Worm (Caenorhabditis elegans) whole organism, young adult: Measurements from ENCODE around the gene isp-1.

Experiments
- B0261.1 ChIP-seq: sonication (generic microtip); optimal IDR thresholded peaks from 2 replicates; lab custom pipeline; 2016; ENCODE audit warnings: mild to moderate bottlenecking, missing genetic modification characterization, moderate library complexity, missing compliant biosample characterization
- D2030.7 ChIP-seq: fragments of 200-800 bp; sonication (Bioruptor generic); IDR thresholded peaks from 2 replicates; pipeline ENCODE4 v1.3.6; 2022; ENCODE audit warnings: missing genetic modification reagents, missing genetic modification characterization, missing compliant biosample characterization
- F23B12.7 ChIP-seq: sonication (generic microtip); optimal IDR thresholded peaks from 2 replicates; lab custom pipeline; 2017; ENCODE audit warnings: missing genetic modification characterization, mild to moderate bottlenecking, missing compliant biosample characterization, antibody characterized with exemption, moderate library complexity; ENCODE audit not compliant: insufficient read depth
- F33H1.4 ChIP-seq: fragments of 200-800 bp; sonication (Bioruptor generic); IDR thresholded peaks from 2 replicates; pipeline ENCODE4 v1.3.6; 2022; ENCODE audit warnings: missing genetic modification reagents, missing genetic modification characterization, missing compliant biosample characterization
- F39B2.1 ChIP-seq: fragments of 200-800 bp; sonication (Bioruptor generic); IDR thresholded peaks from 2 replicates; pipeline ENCODE4 v1.3.6; 2022; ENCODE audit warnings: missing genetic modification reagents, missing genetic modification characterization, missing compliant biosample characterization
- F49E8.2 ChIP-seq: sonication (generic microtip); optimal IDR thresholded peaks from 3 replicates; lab custom pipeline; 2017; ENCODE audit warnings: missing genetic modification characterization, mild to moderate bottlenecking, missing compliant biosample characterization, antibody characterized with exemption, moderate library complexity; ENCODE audit not compliant: insufficient read depth
- F55B11.4 ChIP-seq: sonication (generic microtip); optimal IDR thresholded peaks from 2 replicates; lab custom pipeline; 2016; ENCODE audit warnings: missing compliant biosample characterization, missing genetic modification characterization, borderline replicate concordance; ENCODE audit not compliant: insufficient read depth
- K12H6.12 ChIP-seq: fragments of 200-800 bp; sonication (Bioruptor generic); optimal IDR thresholded peaks from 2 replicates; lab custom pipeline; 2018; ENCODE audit warnings: mild to moderate bottlenecking, missing genetic modification characterization, missing compliant biosample characterization
- T07F8.4 ChIP-seq: sonication (generic microtip); optimal IDR thresholded peaks from 2 replicates; lab custom pipeline; 2016; ENCODE audit warnings: mild to moderate bottlenecking, missing genetic modification characterization, moderate library complexity, missing compliant biosample characterization
- Y53F4B.3 ChIP-seq: fragments of 200-800 bp; sonication (Bioruptor generic); IDR thresholded peaks from 2 replicates; pipeline ENCODE4 v1.3.6; 2022; ENCODE audit warnings: missing genetic modification reagents, missing genetic modification characterization, missing compliant biosample characterization
- attf-3 ChIP-seq: fragments of 200-800 bp; sonication (Bioruptor generic); conservative IDR thresholded peaks from 2 replicates; pipeline ENCODE4 v1.3.6; 2022; ENCODE audit warnings: missing genetic modification reagents, missing genetic modification characterization, missing compliant biosample characterization
- attf-5 ChIP-seq: fragments of 200-800 bp; sonication (Bioruptor generic); optimal IDR thresholded peaks from 2 replicates; lab custom pipeline; 2018; ENCODE audit warnings: mild to moderate bottlenecking, missing genetic modification characterization, missing compliant biosample characterization
- cebp-1 ChIP-seq, 2 experiments: fragments of 200-800 bp in 1 of 2; sonication (Bioruptor generic) in 1 of 2; sonication (generic microtip) in 1 of 2; IDR thresholded peaks in 1 of 2; optimal IDR thresholded peaks in 1 of 2; 2 replicates each; pipeline versions ENCODE4 v1.3.6 to Lab custom; 2017 to 2022; ENCODE audit warnings: missing compliant biosample characterization in 2 of 2, missing genetic modification characterization in 2 of 2, mild to moderate bottlenecking in 1 of 2, missing genetic modification reagents in 1 of 2, moderate library complexity in 1 of 2
- cebp-2 ChIP-seq: fragments of 200-800 bp; sonication (Bioruptor generic); IDR thresholded peaks from 2 replicates; pipeline ENCODE4 v1.3.6; 2022; ENCODE audit warnings: missing genetic modification characterization, missing compliant biosample characterization
- ceh-100 ChIP-seq: fragments of 200-800 bp; sonication (Bioruptor generic); IDR thresholded peaks from 2 replicates; pipeline ENCODE4 v1.3.6; 2022; ENCODE audit warnings: missing genetic modification reagents, missing genetic modification characterization, missing compliant biosample characterization
- ceh-27 ChIP-seq: fragments of 200-800 bp; sonication (Bioruptor generic); optimal IDR thresholded peaks from 2 replicates; lab custom pipeline; 2018; ENCODE audit warnings: mild to moderate bottlenecking, missing genetic modification characterization, moderate library complexity, missing compliant biosample characterization
- ceh-91 ChIP-seq: fragments of 200-800 bp; sonication (Bioruptor generic); IDR thresholded peaks from 2 replicates; pipeline ENCODE4 v1.3.6; 2022; ENCODE audit warnings: missing genetic modification reagents, missing genetic modification characterization, missing compliant biosample characterization
- chd-7 ChIP-seq: sonication (generic microtip); optimal IDR thresholded peaks from 2 replicates; lab custom pipeline; 2016; ENCODE audit warnings: mild to moderate bottlenecking, missing genetic modification characterization, moderate library complexity, missing compliant biosample characterization
- die-1 ChIP-seq: sonication (generic microtip); optimal IDR thresholded peaks from 2 replicates; lab custom pipeline; 2016; ENCODE audit warnings: missing genotype, mild to moderate bottlenecking, missing genetic modification characterization, missing compliant biosample characterization
- dox-1 ChIP-seq: fragments of 200-800 bp; sonication (Bioruptor generic); IDR thresholded peaks from 2 replicates; pipeline ENCODE4 v1.3.6; 2022; ENCODE audit warnings: missing genetic modification reagents, missing genetic modification characterization, missing compliant biosample characterization
- dpl-1 ChIP-seq: fragments of 150-350 bp; optimal IDR thresholded peaks from 2 replicates; lab custom pipeline; 2014; ENCODE audit warnings: missing biosample characterization, missing genetic modification reagents, missing genetic modification characterization
- egrh-3 ChIP-seq: fragments of 200-800 bp; sonication (Bioruptor generic); IDR thresholded peaks from 2 replicates; pipeline ENCODE4 v1.3.6; 2022; ENCODE audit warnings: missing genetic modification reagents, missing genetic modification characterization, missing compliant biosample characterization
- fkh-3 ChIP-seq: sonication (generic microtip); optimal IDR thresholded peaks from 2 replicates; lab custom pipeline; 2016; ENCODE audit warnings: mild to moderate bottlenecking, missing genetic modification characterization, missing compliant biosample characterization
- hmg-1.2 ChIP-seq: fragments of 200-800 bp; sonication (Bioruptor generic); IDR thresholded peaks from 2 replicates; pipeline ENCODE4 v1.3.6; 2022; ENCODE audit warnings: missing genetic modification reagents, missing genetic modification characterization, missing compliant biosample characterization
- hrde-1 ChIP-seq: sonication (generic microtip); optimal IDR thresholded peaks from 2 replicates; lab custom pipeline; 2016; ENCODE audit warnings: missing genetic modification characterization, mild to moderate bottlenecking, missing compliant biosample characterization, moderate library complexity, missing genotype, missing genetic modification reagents, borderline replicate concordance
- lsl-1 ChIP-seq: fragments of 200-800 bp; sonication (Bioruptor generic); optimal IDR thresholded peaks from 2 replicates; lab custom pipeline; 2018; ENCODE audit warnings: mild to moderate bottlenecking, missing genetic modification characterization, moderate library complexity, missing compliant biosample characterization
- madf-3 ChIP-seq: fragments of 200-800 bp; sonication (Bioruptor generic); IDR thresholded peaks from 2 replicates; pipeline ENCODE4 v1.3.6; 2022; ENCODE audit warnings: missing genetic modification reagents, missing genetic modification characterization, missing compliant biosample characterization
- madf-6 ChIP-seq: fragments of 200-800 bp; sonication (Bioruptor generic); IDR thresholded peaks from 2 replicates; pipeline ENCODE4 v1.3.6; 2022; ENCODE audit warnings: missing genetic modification reagents, missing genetic modification characterization, missing compliant biosample characterization
- madf-8 ChIP-seq: fragments of 200-800 bp; sonication (Bioruptor generic); conservative IDR thresholded peaks from 2 replicates; pipeline ENCODE4 v1.3.6; 2022; ENCODE audit warnings: missing genetic modification reagents, missing genetic modification characterization, missing compliant biosample characterization
- mcd-1 ChIP-seq: fragments of 200-800 bp; sonication (Bioruptor generic); IDR thresholded peaks from 2 replicates; pipeline ENCODE4 v1.3.6; 2022; ENCODE audit warnings: missing genetic modification reagents, missing genetic modification characterization, missing compliant biosample characterization
- mxl-1 ChIP-seq: sonication (generic microtip); optimal IDR thresholded peaks from 2 replicates; lab custom pipeline; 2016; ENCODE audit warnings: missing genetic modification characterization, missing compliant biosample characterization
- nfya-1 ChIP-seq: sonication (generic microtip); optimal IDR thresholded peaks from 2 replicates; lab custom pipeline; 2017; ENCODE audit warnings: antibody characterized with exemption, missing compliant biosample characterization, missing genetic modification characterization, borderline replicate concordance; ENCODE audit not compliant: insufficient read depth
- nfyb-1 ChIP-seq: fragments of 200-800 bp; sonication (Bioruptor generic); IDR thresholded peaks from 2 replicates; pipeline ENCODE4 v1.3.6; 2022; ENCODE audit warnings: missing genetic modification reagents, missing genetic modification characterization, missing compliant biosample characterization
- nhr-80 ChIP-seq: sonication (generic microtip); optimal IDR thresholded peaks from 2 replicates; lab custom pipeline; 2016; ENCODE audit warnings: missing genetic modification characterization, missing compliant biosample characterization
- rec-8 ChIP-seq, 2 experiments: sonication (generic microtip); optimal IDR thresholded peaks; 2 replicates each; lab custom pipeline; 2016; ENCODE audit warnings: mild to moderate bottlenecking in 2 of 2, missing genetic modification characterization in 2 of 2, missing genetic modification reagents in 2 of 2, missing genotype in 2 of 2, missing biosample characterization in 1 of 2, missing compliant biosample characterization in 1 of 2, moderate library complexity in 1 of 2
- repo-1 ChIP-seq: sonication (generic microtip); optimal IDR thresholded peaks from 2 replicates; lab custom pipeline; 2017; ENCODE audit warnings: mild to moderate bottlenecking, missing genetic modification characterization, missing compliant biosample characterization
- snpc-4 ChIP-seq, 5 experiments: fragments of 150-350 bp in 1 of 5; sonication (generic microtip) in 4 of 5; optimal IDR thresholded peaks; 2 replicates each; lab custom pipeline; 2014 to 2018; ENCODE audit warnings: missing genetic modification characterization in 5 of 5, missing biosample characterization in 3 of 5, antibody characterized with exemption in 2 of 5, mild to moderate bottlenecking in 2 of 5, missing compliant biosample characterization in 2 of 5, missing genotype in 2 of 5, moderate library complexity in 2 of 5, missing genetic modification reagents in 1 of 5
- sptf-2 ChIP-seq: fragments of 200-800 bp; sonication (Bioruptor generic); optimal IDR thresholded peaks from 2 replicates; lab custom pipeline; 2018; ENCODE audit warnings: mild to moderate bottlenecking, missing genetic modification characterization, missing compliant biosample characterization

Gene isp-1

DNA sequence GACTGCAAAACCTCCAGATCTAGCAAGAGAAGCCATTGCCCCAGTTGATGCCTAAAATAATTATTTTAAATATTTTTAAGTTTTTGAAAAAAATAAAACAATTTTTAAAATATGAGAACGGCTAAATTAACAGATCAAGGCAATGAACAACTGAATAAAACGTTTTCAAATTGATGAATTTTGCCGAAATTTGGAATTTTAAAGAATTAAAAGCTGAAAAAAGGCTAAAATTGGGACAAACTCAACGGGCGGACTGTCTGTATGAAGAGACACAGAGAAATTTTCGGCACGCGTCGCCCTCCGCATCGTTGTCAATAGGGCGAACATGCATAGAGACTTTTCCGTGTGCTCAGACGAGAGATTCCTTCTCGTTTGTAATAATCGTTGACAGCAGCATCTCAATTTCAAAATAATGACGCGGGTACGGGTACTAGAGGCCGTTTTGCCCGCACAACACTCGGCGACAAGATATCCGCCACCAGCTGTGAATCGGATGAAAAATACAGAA lies at the start of gene isp-1, which contains the start of gene islo-1:
TSS of gene isp-1 (minus strand) at position 51 of the 508 bp plus-strand sequence.
TSS of gene islo-1 (plus strand) at position 385 of the 508 bp plus-strand sequence.
- TF ChIP-seq dox-1 (GFP tag; lab: Robert Waterston, UW) = peak; percentile 45; the same call in 1 of the 2 replicates
- TF ChIP-seq ceh-27 = peak; percentile 25
- no peak for TF ChIP-seq attf-3
- TF ChIP-seq nhr-80 (tag; lab: Kevin White, UChicago) = peak; percentile 57
- 0 out of 2 replicates have a peak, but pooled peaks have one; percentile 19 for TF ChIP-seq madf-6 (GFP tag; lab: Robert Waterston, UW)
- peak; percentile 3 for TF ChIP-seq lsl-1
- TF ChIP-seq hrde-1 (tag; lab: Kevin White, UChicago) = no peak
- peak; percentile 33; the same call in 1 of the 2 replicates for TF ChIP-seq D2030.7 (GFP tag; lab: Robert Waterston, UW)
- TF ChIP-seq B0261.1 (tag; lab: Kevin White, UChicago) = no peak
- no peak for TF ChIP-seq fkh-3
- TF ChIP-seq F23B12.7 (tag; lab: Kevin White, UChicago) = peak; percentile 67
- peak; percentile 82 for TF ChIP-seq attf-5 (GFP tag; lab: Kevin White, UChicago)
- TF ChIP-seq rec-8 (tag; optimal IDR thresholded peaks at IDR 0.05; lab: Kevin White, UChicago) = no peak
- no peak for TF ChIP-seq F39B2.1 (GFP tag; lab: Robert Waterston, UW)
- 0 out of 2 replicates have a peak, but pooled peaks have one; percentile 19 for TF ChIP-seq ceh-91
- TF ChIP-seq madf-3 (GFP tag; lab: Robert Waterston, UW) = peak; percentile 92
- TF ChIP-seq F55B11.4 (tag; lab: Kevin White, UChicago) = no peak
- peak; percentile 1 for TF ChIP-seq F49E8.2 (tag; lab: Kevin White, UChicago)
- peak; percentile 33 for TF ChIP-seq K12H6.12 (tag; lab: Kevin White, UChicago)
- TF ChIP-seq ceh-100 (GFP tag; lab: Robert Waterston, UW) = no peak
- peak; percentile 13; the same call in 1 of the 2 replicates for TF ChIP-seq madf-8
- TF ChIP-seq dpl-1 = peak; percentile 33
- TF ChIP-seq F33H1.4 = peak; percentile 13; the same call in 1 of the 2 replicates
- TF ChIP-seq hmg-1.2 (GFP tag; lab: Robert Waterston, UW) = peak; percentile 38; the same call in 1 of the 2 replicates
- TF ChIP-seq snpc-4 (GFP tag; optimal IDR thresholded peaks at IDR 0.05; lab: Kevin White, UChicago) = no peak
- TF ChIP-seq snpc-4 (tag; optimal IDR thresholded peaks at IDR 0.05; lab: Kevin White, UChicago) = peak in 2 of 4 experiments; percentile 46 to 53
- TF ChIP-seq cebp-2 (GFP tag; lab: Robert Waterston, UW) = no peak
- TF ChIP-seq Y53F4B.3 (GFP tag; lab: Robert Waterston, UW) = no peak
- TF ChIP-seq mcd-1 (GFP tag; lab: Robert Waterston, UW) = peak; percentile 81

DNA sequence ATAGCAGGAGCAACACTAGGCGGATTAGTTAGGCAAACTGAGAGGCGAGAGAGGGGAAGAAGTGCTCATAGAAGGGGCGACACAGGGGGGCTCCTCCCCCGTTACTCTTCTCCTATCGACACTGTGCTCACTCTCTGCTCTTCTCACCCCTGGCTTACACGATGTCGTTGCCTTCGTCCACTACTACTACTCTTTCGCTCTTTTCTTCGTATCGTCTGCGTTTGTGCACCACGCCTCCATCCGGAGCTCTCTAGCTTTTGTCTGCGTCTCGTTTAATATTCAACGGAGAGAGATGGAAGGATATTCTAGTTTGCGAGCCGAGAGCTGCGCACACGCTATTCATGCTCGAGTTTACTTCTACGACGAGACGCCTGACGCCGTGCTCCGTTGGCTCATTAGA lies 47.5 kb upstream of the isp-1 start:
- peak; percentile 15 for TF ChIP-seq chd-7
- no peak for TF ChIP-seq nfya-1 (tag; lab: Kevin White, UChicago)
- no peak for TF ChIP-seq rec-8 (tag; optimal IDR thresholded peaks at IDR 0.05; lab: Kevin White, UChicago)
- peak; percentile 42; the same call in 1 of the 2 replicates for TF ChIP-seq hmg-1.2 (GFP tag; lab: Robert Waterston, UW)
- peak; percentile 12 for TF ChIP-seq K12H6.12 (tag; lab: Kevin White, UChicago)
- 0 out of 2 replicates have a peak, but pooled peaks have one; percentile 16 for TF ChIP-seq egrh-3 (GFP tag; lab: Robert Waterston, UW)
- no peak for TF ChIP-seq repo-1
- TF ChIP-seq die-1 = no peak
- no peak for TF ChIP-seq cebp-1 (GFP tag; IDR thresholded peaks at IDR 0.05; lab: Robert Waterston, UW)
- peak; percentile 11 for TF ChIP-seq cebp-1 (tag; optimal IDR thresholded peaks at IDR 0.05; lab: Kevin White, UChicago)
- TF ChIP-seq T07F8.4 (tag; lab: Kevin White, UChicago) = no peak
- TF ChIP-seq madf-3 (GFP tag; lab: Robert Waterston, UW) = no peak
- 0 out of 2 replicates have a peak, but pooled peaks have one; percentile 24 for TF ChIP-seq nfyb-1 (GFP tag; lab: Robert Waterston, UW)
- no peak for TF ChIP-seq sptf-2 (GFP tag; lab: Kevin White, UChicago)
- TF ChIP-seq mcd-1 (GFP tag; lab: Robert Waterston, UW) = 0 out of 2 replicates have a peak, but pooled peaks have one; percentile 27
- TF ChIP-seq mxl-1 (tag; lab: Kevin White, UChicago) = no peak
